Worm (Caenorhabditis elegans) whole organism, L1 larva: ENCODE measurements around the gene Y57G11C.23.

Experiments
- C04F5.9 ChIP-seq: sonication (generic microtip); optimal IDR thresholded peaks from 2 replicates; lab custom pipeline; 2016; ENCODE audit warnings: missing genetic modification characterization, missing compliant biosample characterization
- C34B4.2 ChIP-seq: sonication (generic microtip); optimal IDR thresholded peaks from 2 replicates; lab custom pipeline; 2017; ENCODE audit warnings: mild to moderate bottlenecking, missing genetic modification characterization, missing compliant biosample characterization
- F16B12.6 ChIP-seq: fragments of 150-350 bp; optimal IDR thresholded peaks from 2 replicates; lab custom pipeline; 2014; ENCODE audit warnings: missing biosample characterization, missing genetic modification characterization
- alr-1 ChIP-seq: fragments of 200-800 bp; sonication (Bioruptor generic); optimal IDR thresholded peaks from 2 replicates; lab custom pipeline; 2018; ENCODE audit warnings: borderline replicate concordance, mild to moderate bottlenecking, missing genetic modification characterization, missing compliant biosample characterization
- aly-2 ChIP-seq: fragments of 150-350 bp; optimal IDR thresholded peaks from 2 replicates; lab custom pipeline; 2014; ENCODE audit warnings: missing biosample characterization, missing genetic modification characterization
- ama-1 ChIP-seq: fragments of 150-350 bp; optimal IDR thresholded peaks from 2 replicates; lab custom pipeline; 2014
- ceh-8 ChIP-seq: fragments of 200-800 bp; sonication (Bioruptor generic); optimal IDR thresholded peaks from 2 replicates; lab custom pipeline; 2018; ENCODE audit warnings: mild to moderate bottlenecking, missing genetic modification characterization, moderate library complexity, missing compliant biosample characterization
- ceh-82 ChIP-seq, 3 experiments: fragments of 150-350 bp in 1 of 3; sonication (generic microtip) in 2 of 3; optimal IDR thresholded peaks; 2 replicates each; lab custom pipeline; 2014 to 2017; ENCODE audit warnings: missing biosample characterization in 3 of 3, missing genetic modification characterization in 3 of 3
- ces-1 ChIP-seq: fragments of 150-350 bp; optimal IDR thresholded peaks from 2 replicates; lab custom pipeline; 2014; ENCODE audit warnings: missing biosample characterization, missing genetic modification reagents, missing genetic modification characterization
- efl-1 ChIP-seq, 4 experiments: fragments of 150-350 bp; optimal IDR thresholded peaks in 3 of 4; peaks in 1 of 4; 1 replicate in 1 of 4; 2 replicates in 3 of 4; lab custom pipeline; 2014; ENCODE audit warnings: missing biosample characterization in 2 of 4, missing genetic modification characterization in 2 of 4, missing genetic modification reagents in 2 of 4
- egl-13 ChIP-seq: sonication (generic microtip); optimal IDR thresholded peaks from 2 replicates; lab custom pipeline; 2016; ENCODE audit warnings: missing genotype, missing genetic modification reagents, missing genetic modification characterization, missing compliant biosample characterization
- elt-2 ChIP-seq: sonication (generic microtip); optimal IDR thresholded peaks from 2 replicates; lab custom pipeline; 2016; ENCODE audit warnings: missing genetic modification characterization, mild to moderate bottlenecking, inconsistent platforms, missing compliant biosample characterization, missing genetic modification reagents
- elt-3 ChIP-seq, 6 experiments: fragments of 150-350 bp in 1 of 6; sonication (generic microtip); optimal IDR thresholded peaks; 2 replicates each; lab custom pipeline; 2017 to 2018; ENCODE audit warnings: missing biosample characterization in 6 of 6, missing genetic modification characterization in 6 of 6, inconsistent platforms in 1 of 6
- ets-5 ChIP-seq: fragments of 200-800 bp; sonication (Bioruptor generic); IDR thresholded peaks from 2 replicates; pipeline ENCODE4 v1.3.6; 2022; ENCODE audit warnings: missing genetic modification characterization, missing compliant biosample characterization
- fkh-4 ChIP-seq: sonication (generic microtip); optimal IDR thresholded peaks from 2 replicates; lab custom pipeline; 2016; ENCODE audit warnings: missing compliant biosample characterization, missing genetic modification characterization, borderline replicate concordance
- fkh-8 ChIP-seq: sonication (generic microtip); optimal IDR thresholded peaks from 2 replicates; lab custom pipeline; 2016; ENCODE audit warnings: mild to moderate bottlenecking, missing genetic modification characterization, missing compliant biosample characterization
- fos-1 ChIP-seq: fragments of 150-350 bp; optimal IDR thresholded peaks from 2 replicates; lab custom pipeline; 2014; ENCODE audit warnings: missing biosample characterization, missing genetic modification characterization
- grh-1 ChIP-seq: fragments of 200-800 bp; sonication (Bioruptor generic); IDR thresholded peaks from 2 replicates; pipeline ENCODE4 v1.3.6; 2022; ENCODE audit warnings: missing genetic modification reagents, missing genetic modification characterization, missing compliant biosample characterization
- hlh-4 ChIP-seq: sonication (generic microtip); optimal IDR thresholded peaks from 2 replicates; lab custom pipeline; 2016; ENCODE audit warnings: mild to moderate bottlenecking, missing genetic modification characterization, missing compliant biosample characterization
- irx-1 ChIP-seq: sonication (generic microtip); optimal IDR thresholded peaks from 2 replicates; lab custom pipeline; 2016; ENCODE audit warnings: missing genetic modification characterization, missing compliant biosample characterization
- jun-1 ChIP-seq: fragments of 150-350 bp; optimal IDR thresholded peaks from 2 replicates; lab custom pipeline; 2014; ENCODE audit warnings: missing biosample characterization, missing genetic modification reagents, missing genetic modification characterization
- lin-13 ChIP-seq: fragments of 150-350 bp; optimal IDR thresholded peaks from 2 replicates; lab custom pipeline; 2014; ENCODE audit warnings: missing biosample characterization, missing genetic modification reagents, missing genetic modification characterization
- lin-14 ChIP-seq: fragments of 200-800 bp; sonication (Bioruptor generic); optimal IDR thresholded peaks from 2 replicates; lab custom pipeline; 2018; ENCODE audit warnings: mild to moderate bottlenecking, missing genetic modification characterization, moderate library complexity, missing compliant biosample characterization
- lir-3 ChIP-seq: sonication (generic microtip); optimal IDR thresholded peaks from 2 replicates; lab custom pipeline; 2016; ENCODE audit warnings: mild to moderate bottlenecking, missing genetic modification characterization, moderate library complexity, missing compliant biosample characterization; ENCODE audit not compliant: poor library complexity
- mab-9 ChIP-seq: fragments of 200-800 bp; sonication (Bioruptor generic); IDR thresholded peaks from 2 replicates; pipeline ENCODE4 v1.3.6; 2022; ENCODE audit warnings: missing genetic modification reagents, missing genetic modification characterization, missing compliant biosample characterization
- mdl-1 ChIP-seq, 2 experiments: fragments of 150-350 bp; optimal IDR thresholded peaks; 2 replicates each; lab custom pipeline; 2014 to 2017; ENCODE audit warnings: missing biosample characterization in 2 of 2, missing genetic modification characterization in 2 of 2, inconsistent platforms in 1 of 2
- mef-2 ChIP-seq: fragments of 150-350 bp; optimal IDR thresholded peaks from 2 replicates; lab custom pipeline; 2014; ENCODE audit warnings: missing biosample characterization, missing genetic modification characterization
- mep-1 ChIP-seq: fragments of 150-350 bp; optimal IDR thresholded peaks from 2 replicates; lab custom pipeline; 2014; ENCODE audit warnings: missing biosample characterization, missing genetic modification characterization
- nhr-12 ChIP-seq: sonication (generic microtip); optimal IDR thresholded peaks from 2 replicates; lab custom pipeline; 2017; ENCODE audit warnings: missing biosample characterization, missing genetic modification characterization
- nhr-19 ChIP-seq: fragments of 200-800 bp; sonication (Bioruptor generic); conservative IDR thresholded peaks from 2 replicates; pipeline ENCODE4 v1.3.6; 2022; ENCODE audit warnings: missing genetic modification characterization, missing compliant biosample characterization
- nhr-20 ChIP-seq: sonication (generic microtip); optimal IDR thresholded peaks from 2 replicates; lab custom pipeline; 2016; ENCODE audit warnings: mild to moderate bottlenecking, missing genetic modification characterization, missing compliant biosample characterization
- nhr-28 ChIP-seq: fragments of 150-350 bp; optimal IDR thresholded peaks from 2 replicates; lab custom pipeline; 2014; ENCODE audit warnings: missing biosample characterization, missing genetic modification characterization
- nhr-47 ChIP-seq: sonication (generic microtip); optimal IDR thresholded peaks from 2 replicates; lab custom pipeline; 2016; ENCODE audit warnings: mild to moderate bottlenecking, missing genetic modification characterization, moderate library complexity, missing compliant biosample characterization
- nhr-71 ChIP-seq: sonication (generic microtip); optimal IDR thresholded peaks from 2 replicates; lab custom pipeline; 2016; ENCODE audit warnings: mild to moderate bottlenecking, missing genetic modification characterization, moderate library complexity, missing compliant biosample characterization
- nhr-76 ChIP-seq: sonication (generic microtip); optimal IDR thresholded peaks from 2 replicates; lab custom pipeline; 2017; ENCODE audit warnings: missing biosample characterization, missing genetic modification characterization
- nhr-84 ChIP-seq: sonication (generic microtip); optimal IDR thresholded peaks from 2 replicates; lab custom pipeline; 2017; ENCODE audit warnings: missing biosample characterization, missing genetic modification characterization
- nhr-90 ChIP-seq: sonication (generic microtip); optimal IDR thresholded peaks from 2 replicates; lab custom pipeline; 2016; ENCODE audit warnings: mild to moderate bottlenecking, missing genetic modification characterization, missing compliant biosample characterization; ENCODE audit not compliant: poor library complexity
- pax-3 ChIP-seq: fragments of 200-800 bp; sonication (Bioruptor generic); optimal IDR thresholded peaks from 2 replicates; lab custom pipeline; 2018; ENCODE audit warnings: mild to moderate bottlenecking, missing genetic modification characterization, moderate library complexity, missing compliant biosample characterization
- snu-23 ChIP-seq: sonication (generic microtip); optimal IDR thresholded peaks from 2 replicates; lab custom pipeline; 2016; ENCODE audit warnings: missing genetic modification characterization, missing compliant biosample characterization
- sox-4 ChIP-seq: sonication (generic microtip); optimal IDR thresholded peaks from 2 replicates; lab custom pipeline; 2016; ENCODE audit warnings: missing genetic modification characterization, missing compliant biosample characterization
- sptf-1 ChIP-seq: fragments of 150-350 bp; optimal IDR thresholded peaks from 2 replicates; lab custom pipeline; 2014; ENCODE audit warnings: missing biosample characterization, missing genetic modification characterization
- sup-37 ChIP-seq: fragments of 200-800 bp; sonication (Bioruptor generic); optimal IDR thresholded peaks from 2 replicates; lab custom pipeline; 2018; ENCODE audit warnings: mild to moderate bottlenecking, missing genetic modification characterization, missing compliant biosample characterization
- swsn-7 ChIP-seq: sonication (generic microtip); optimal IDR thresholded peaks from 2 replicates; lab custom pipeline; 2016; ENCODE audit warnings: missing genetic modification characterization, missing compliant biosample characterization
- tbx-2 ChIP-seq: sonication (generic microtip); optimal IDR thresholded peaks from 2 replicates; lab custom pipeline; 2016; ENCODE audit warnings: missing genetic modification characterization, missing compliant biosample characterization
- unc-62 ChIP-seq: fragments of 150-350 bp; optimal IDR thresholded peaks from 2 replicates; lab custom pipeline; 2014; ENCODE audit warnings: missing biosample characterization, missing genetic modification reagents, missing genetic modification characterization
- unc-86 ChIP-seq: sonication (generic microtip); optimal IDR thresholded peaks from 2 replicates; lab custom pipeline; 2016; ENCODE audit warnings: missing genetic modification characterization, missing compliant biosample characterization
- vab-15 ChIP-seq: sonication (generic microtip); optimal IDR thresholded peaks from 2 replicates; lab custom pipeline; 2017; ENCODE audit warnings: missing genotype, mild to moderate bottlenecking, missing genetic modification characterization, missing compliant biosample characterization
- zag-1 ChIP-seq: fragments of 150-350 bp; optimal IDR thresholded peaks from 2 replicates; lab custom pipeline; 2014; ENCODE audit warnings: missing biosample characterization, missing genetic modification characterization
- ztf-4 ChIP-seq: fragments of 150-350 bp; optimal IDR thresholded peaks from 2 replicates; lab custom pipeline; 2014; ENCODE audit warnings: missing biosample characterization, missing genetic modification characterization

Y57G11C.23 gene

DNA sequence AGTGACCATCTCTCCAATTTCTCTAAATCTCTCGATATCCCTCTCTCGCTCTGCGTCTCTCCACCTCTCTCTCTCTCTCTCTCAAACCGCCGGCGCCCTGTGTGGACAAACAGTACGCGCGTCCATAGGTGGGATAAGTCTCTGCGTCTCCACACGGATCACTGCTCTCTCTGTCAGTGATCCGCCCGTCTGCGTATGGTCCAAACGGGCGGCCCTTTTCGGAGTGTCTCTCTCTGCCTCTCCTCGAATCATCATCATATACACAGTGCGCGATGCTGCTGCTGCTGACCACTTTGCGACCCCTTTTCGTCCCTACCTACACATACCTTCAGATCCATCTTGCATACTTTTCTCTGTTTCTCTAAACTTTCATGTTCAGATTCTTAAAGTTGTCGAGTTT is 10.7 kb upstream of the Y57G11C.23 start (continued):
- TF ChIP-seq pax-3 (tag; lab: Kevin White, UChicago) (no peak), F16B12.6 (no peak)

DNA sequence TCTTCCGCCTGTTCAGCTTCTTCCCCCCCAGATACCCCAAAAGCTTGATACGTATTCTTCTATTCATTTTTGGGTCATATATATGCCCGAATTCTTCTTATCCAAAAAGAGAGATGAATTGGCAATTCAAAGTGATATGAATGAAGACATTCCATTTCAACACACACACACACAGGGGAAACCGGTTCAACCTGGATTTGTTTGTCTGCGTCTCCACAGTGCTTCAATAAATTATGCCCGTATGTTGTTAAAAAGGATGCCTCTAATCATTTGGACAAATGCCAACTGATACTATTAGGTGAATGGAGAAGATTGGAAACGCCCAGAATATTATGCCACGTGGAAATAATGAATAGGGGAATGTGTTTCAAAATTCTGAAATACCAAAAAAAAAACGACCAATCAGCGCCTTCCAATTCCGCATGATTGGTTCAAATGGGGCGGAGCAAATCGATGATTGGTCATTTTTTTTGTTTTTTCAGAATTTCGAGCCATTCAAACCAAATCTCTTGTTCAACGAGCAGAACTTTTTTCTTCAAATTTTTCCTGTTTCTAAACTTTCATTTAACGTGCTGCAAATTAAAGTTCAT is 8.3 kb upstream of the Y57G11C.23 start:
- TF ChIP-seq nhr-20 (peak; percentile 40), ets-5 (GFP tag; lab: Robert Waterston, UW) (no peak), unc-86 (tag; lab: Kevin White, UChicago) (no peak), efl-1 (optimal IDR thresholded peaks at IDR 0.05; lab: Kevin White, UChicago) (peak in 1 of 2 experiments; percentile 5), efl-1 (GFP tag; optimal IDR thresholded peaks at IDR 0.05 in 1 of 2; lab: Kevin White, UChicago) (peak in 1 of 2 experiments; percentile 67), pax-3 (tag; lab: Kevin White, UChicago) (no peak), C34B4.2 (tag; lab: Kevin White, UChicago) (no peak), nhr-71 (tag; lab: Kevin White, UChicago) (peak; percentile 50), F16B12.6 (no peak), nhr-12 (tag; lab: Kevin White, UChicago) (no peak), C04F5.9 (tag; lab: Kevin White, UChicago) (no peak), mdl-1 (tag; optimal IDR thresholded peaks at IDR 0.05; lab: Kevin White, UChicago) (peak in 1 of 2 experiments; percentile 22), zag-1 (tag; lab: Kevin White, UChicago) (no peak), jun-1 (no peak), ztf-4 (tag; lab: Kevin White, UChicago) (peak; percentile 18), nhr-19 (GFP tag; lab: Robert Waterston, UW) (0 out of 2 replicates have a peak, but pooled peaks have one; percentile 2), nhr-90 (tag; lab: Kevin White, UChicago) (peak; percentile 44), mep-1 (peak; percentile 57), nhr-76 (tag; lab: Kevin White, UChicago) (no peak), lin-14 (GFP tag; lab: Kevin White, UChicago) (no peak), egl-13 (tag; lab: Kevin White, UChicago) (no peak), elt-3 (tag; optimal IDR thresholded peaks at IDR 0.05; lab: Kevin White, UChicago) (peak in 5 of 6 experiments; percentile 47 to 90 (median 73)), alr-1 (no peak), tbx-2 (tag; lab: Kevin White, UChicago) (peak; percentile 3), lir-3 (peak; percentile 12), nhr-84 (no peak), aly-2 (tag; lab: Kevin White, UChicago) (no peak), nhr-28 (no peak), ceh-82 (tag; optimal IDR thresholded peaks at IDR 0.05; lab: Kevin White, UChicago) (no peak), fos-1 (tag; lab: Kevin White, UChicago) (no peak), mab-9 (GFP tag; lab: Robert Waterston, UW) (no peak), lin-13 (GFP tag; lab: Kevin White, UChicago) (no peak), swsn-7 (no peak), sptf-1 (tag; lab: Kevin White, UChicago) (no peak), sox-4 (tag; lab: Kevin White, UChicago) (no peak), elt-2 (tag; lab: Kevin White, UChicago) (no peak), nhr-47 (tag; lab: Kevin White, UChicago) (no peak), hlh-4 (tag; lab: Kevin White, UChicago) (no peak), unc-62 (GFP tag; lab: Kevin White, UChicago) (no peak), fkh-4 (tag; lab: Kevin White, UChicago) (no peak), ceh-8 (GFP tag; lab: Kevin White, UChicago) (no peak), sup-37 (GFP tag; lab: Kevin White, UChicago) (no peak), snu-23 (GFP tag; lab: Kevin White, UChicago) (peak; percentile 48), irx-1 (no peak), mef-2 (tag; lab: Kevin White, UChicago) (no peak), ces-1 (GFP tag; lab: Kevin White, UChicago) (no peak), grh-1 (GFP tag; lab: Robert Waterston, UW) (peak; percentile 90), ama-1 (lab: Kevin White, UChicago) (no peak), fkh-8 (tag; lab: Kevin White, UChicago) (no peak), vab-15 (tag; lab: Kevin White, UChicago) (no peak)
